Worm (Caenorhabditis elegans) whole organism, midembryonic: ENCODE measurements around the gene grk-1.

ENCODE experiments used
- T22C8.4 ChIP-seq: fragments of 200-800 bp; sonication (Bioruptor generic); IDR thresholded peaks from 2 replicates; pipeline ENCODE4 v1.3.6; 2022; ENCODE audit warnings: missing genetic modification characterization, missing compliant biosample characterization
- cog-1 ChIP-seq: sonication (generic microtip); optimal IDR thresholded peaks from 2 replicates; lab custom pipeline; 2016; ENCODE audit warnings: missing genetic modification characterization, missing compliant biosample characterization
- flt-1 ChIP-seq: fragments of 200-800 bp; sonication (Bioruptor generic); IDR thresholded peaks from 2 replicates; pipeline ENCODE4 v1.3.6; 2022; ENCODE audit warnings: missing genetic modification characterization, missing compliant biosample characterization
- klf-2 ChIP-seq: fragments of 200-800 bp; sonication (Bioruptor generic); conservative IDR thresholded peaks from 2 replicates; pipeline ENCODE4 v1.3.6; 2022; ENCODE audit warnings: missing genetic modification reagents, missing genetic modification characterization, missing compliant biosample characterization
- med-1 ChIP-seq: sonication (generic microtip); optimal IDR thresholded peaks from 2 replicates; lab custom pipeline; 2017; ENCODE audit warnings: missing genetic modification characterization, mild to moderate bottlenecking, missing compliant biosample characterization, antibody characterized with exemption, missing genetic modification reagents; ENCODE audit not compliant: insufficient read depth
- ref-1 ChIP-seq: fragments of 200-800 bp; sonication (Bioruptor generic); conservative IDR thresholded peaks from 2 replicates; pipeline ENCODE4 v1.3.6; 2022; ENCODE audit warnings: missing genetic modification reagents, missing genetic modification characterization, missing compliant biosample characterization
- tab-1 ChIP-seq: fragments of 200-800 bp; sonication (Bioruptor generic); IDR thresholded peaks from 2 replicates; pipeline ENCODE4 v1.3.6; 2022; ENCODE audit warnings: missing genetic modification characterization, missing compliant biosample characterization
- ztf-29 ChIP-seq: fragments of 200-800 bp; sonication (Bioruptor generic); IDR thresholded peaks from 2 replicates; pipeline ENCODE4 v1.3.6; 2022; ENCODE audit warnings: missing genetic modification reagents, missing genetic modification characterization, missing compliant biosample characterization

ce11 chrX:9948528-9948927 is 50.5 kb downstream of the grk-1 start:
- no peak for TF ChIP-seq flt-1 (GFP tag; lab: Robert Waterston, UW)
- no peak for TF ChIP-seq ref-1 (GFP tag; lab: Robert Waterston, UW)
- no peak for TF ChIP-seq tab-1 (GFP tag; lab: Robert Waterston, UW)
- no peak for TF ChIP-seq klf-2 (GFP tag; lab: Robert Waterston, UW)
- no peak for TF ChIP-seq cog-1
- TF ChIP-seq med-1 (GFP tag; lab: Kevin White, UChicago) = no peak
- TF ChIP-seq ztf-29 (GFP tag; lab: Robert Waterston, UW) = no peak
- TF ChIP-seq T22C8.4 = no peak
